Fruit fly (Drosophila melanogaster): Measurements from ENCODE around the gene CG7142.

Gene CG7142

DNA sequence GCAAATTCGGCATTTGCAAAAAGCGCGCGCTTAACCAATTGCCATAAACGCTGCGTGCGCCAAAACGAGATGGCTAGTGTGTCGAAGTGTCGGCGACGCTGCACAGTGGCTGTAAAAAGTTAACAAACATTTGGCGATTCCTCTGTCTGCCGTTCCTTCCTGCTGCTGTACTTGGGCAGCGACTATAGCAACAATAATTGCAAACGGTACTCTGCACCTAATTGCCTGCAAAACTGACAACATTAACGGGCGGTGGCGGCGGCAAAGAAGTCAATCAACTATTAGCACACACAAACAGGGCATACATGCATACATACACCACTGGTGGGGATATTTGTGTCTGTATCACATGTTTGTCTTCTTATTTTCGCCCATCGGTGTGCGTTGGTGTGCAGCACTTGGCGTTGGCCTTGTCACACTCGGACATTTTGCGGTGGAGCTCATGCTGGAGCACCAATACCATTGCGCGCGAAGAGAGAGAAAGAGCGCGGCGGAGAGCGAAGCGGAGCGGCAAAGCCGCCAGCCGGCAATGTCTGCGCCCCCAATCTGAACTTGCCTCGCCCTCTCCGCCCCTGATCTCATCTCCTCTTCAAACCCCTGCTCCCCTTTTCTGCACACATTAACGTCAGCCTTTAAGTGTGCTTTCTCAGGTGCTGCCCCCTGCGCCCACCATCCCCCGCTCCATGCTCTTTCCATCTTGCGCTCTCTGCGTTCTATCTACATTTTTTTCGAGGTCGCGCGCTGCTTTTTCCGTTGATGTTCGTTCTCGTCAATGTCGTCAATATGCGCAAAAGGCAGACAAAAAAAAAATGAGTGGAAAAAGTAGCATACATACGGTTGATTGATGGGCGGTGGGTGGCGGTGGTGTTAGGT is 34.9 kb downstream of the CG7142 start (continued):
- TF ChIP-seq sd (tag; optimal IDR thresholded peaks at IDR 0.05): no peak
- TF ChIP-seq bcd (GFP tag; optimal IDR thresholded peaks at IDR 0.05): peak; percentile 4
- TF ChIP-seq CG12769 (tag; optimal IDR thresholded peaks at IDR 0.05): peak; percentile 55
- no peak for TF ChIP-seq Mad (GFP tag; optimal IDR thresholded peaks at IDR 0.05)
- TF ChIP-seq CG34422 (GFP tag; IDR thresholded peaks at IDR 0.05): peak; percentile 44; the same call in 1 of the 3 replicates
- peak; percentile 98 for TF ChIP-seq ftz-f1 (GFP tag; optimal IDR thresholded peaks at IDR 0.05)
- TF ChIP-seq CG3726 (GFP tag; IDR thresholded peaks at IDR 0.05): 0 out of 3 replicates have a peak, but pooled peaks have one; percentile 19
- peak; percentile 40 for TF ChIP-seq Nf-YB (GFP tag; optimal IDR thresholded peaks at IDR 0.05)
- TF ChIP-seq CG4328 (GFP tag; optimal IDR thresholded peaks at IDR 0.05): no peak
- no peak for TF ChIP-seq insv (GFP tag; optimal IDR thresholded peaks at IDR 0.05)
- TF ChIP-seq sens (GFP tag): peak; percentile 72
- peak; percentile 16 for TF ChIP-seq CG2678 (tag; optimal IDR thresholded peaks at IDR 0.05)
- TF ChIP-seq cg (GFP tag; optimal IDR thresholded peaks at IDR 0.05): peak; percentile 92
- TF ChIP-seq Atf3 (GFP tag; optimal IDR thresholded peaks at IDR 0.05): no peak
- peak; percentile 95 for TF ChIP-seq CG8478 (optimal IDR thresholded peaks at IDR 0.05)
- no peak for TF ChIP-seq lola (GFP tag; optimal IDR thresholded peaks at IDR 0.05)
- TF ChIP-seq zfh2 (GFP tag; optimal IDR thresholded peaks at IDR 0.05): no peak
- TF ChIP-seq Dll (GFP tag; IDR thresholded peaks at IDR 0.05; ENCODE audit: partially characterized antibody): peak; percentile 41; the same call in 1 of the 4 replicates
- TF ChIP-seq CG5180 (GFP tag; optimal IDR thresholded peaks at IDR 0.05): no peak
- peak; percentile 91 for TF ChIP-seq CG31224 (GFP tag; IDR thresholded peaks at IDR 0.05)
- no peak for TF ChIP-seq D19A (tag; optimal IDR thresholded peaks at IDR 0.05)
- peak; percentile 3 for TF ChIP-seq YL-1 (GFP tag; optimal IDR thresholded peaks at IDR 0.05)
- TF ChIP-seq ab (GFP tag; optimal IDR thresholded peaks at IDR 0.05): no peak
- TF ChIP-seq CG4854 (GFP tag; optimal IDR thresholded peaks at IDR 0.05): no peak
- peak; percentile 14 for TF ChIP-seq dmrt99B (tag; optimal IDR thresholded peaks at IDR 0.05)
- no peak for TF ChIP-seq CG18262 (tag; optimal IDR thresholded peaks at IDR 0.05)
- TF ChIP-seq az2 (GFP tag; optimal IDR thresholded peaks at IDR 0.05): no peak
- no peak for TF ChIP-seq repo (GFP tag; optimal IDR thresholded peaks at IDR 0.05)
- TF ChIP-seq CG12155 (GFP tag; optimal IDR thresholded peaks at IDR 0.05): no peak
- no peak for TF ChIP-seq CG1529 (GFP tag; optimal IDR thresholded peaks at IDR 0.05)
- peak; percentile 17 for TF ChIP-seq CG12659 (GFP tag; optimal IDR thresholded peaks at IDR 0.05)
- TF ChIP-seq CG32532 (GFP tag; IDR thresholded peaks at IDR 0.05): peak; percentile 16; the same call in 1 of the 2 replicates
- TF ChIP-seq Rfx (GFP tag; IDR thresholded peaks at IDR 0.05): peak; percentile 28
- TF ChIP-seq Nf-YA (GFP tag; IDR thresholded peaks at IDR 0.05): no peak
- no peak for TF ChIP-seq pum (GFP tag; optimal IDR thresholded peaks at IDR 0.05)
- TF ChIP-seq Hr78 (GFP tag; optimal IDR thresholded peaks at IDR 0.05): peak in 1 of 2 experiments; percentile 59
- no peak for TF ChIP-seq Antp (GFP tag; optimal IDR thresholded peaks at IDR 0.05)
- peak; percentile 15 for TF ChIP-seq Deaf1 (tag; optimal IDR thresholded peaks at IDR 0.05)
- no peak for TF ChIP-seq CG6689 (GFP tag; IDR thresholded peaks at IDR 0.05)
- no peak for TF ChIP-seq CG12104 (GFP tag; optimal IDR thresholded peaks at IDR 0.05)
- TF ChIP-seq yki (optimal IDR thresholded peaks at IDR 0.05): peak; percentile 81
- TF ChIP-seq inv (GFP tag; IDR thresholded peaks at IDR 0.05; ENCODE audit: partially characterized antibody): no peak
- TF ChIP-seq NC2α (GFP tag; optimal IDR thresholded peaks at IDR 0.05): no peak
- peak; percentile 51 for TF ChIP-seq CG34376 (GFP tag; optimal IDR thresholded peaks at IDR 0.05)
- TF ChIP-seq Med (GFP tag): peak; percentile 74
- TF ChIP-seq HLH3B (GFP tag; IDR thresholded peaks at IDR 0.05): no peak
- no peak for TF ChIP-seq jing (GFP tag; optimal IDR thresholded peaks at IDR 0.05)
- no peak for TF ChIP-seq trh (GFP tag; optimal IDR thresholded peaks at IDR 0.05)
- no peak for TF ChIP-seq CG8290 (GFP tag; optimal IDR thresholded peaks at IDR 0.05)
- peak; percentile 10 to 69 for TF ChIP-seq CG8290 (tag; optimal IDR thresholded peaks at IDR 0.05)
